Worm (Caenorhabditis elegans) whole organism, L1 larva: ENCODE measurements around the gene cnc-9.

Experiments used
- C16A3.4 ChIP-seq: fragments of 150-350 bp; optimal IDR thresholded peaks from 2 replicates; lab custom pipeline; 2014; ENCODE audit warnings: missing biosample characterization, missing genetic modification characterization
- alr-1 ChIP-seq: fragments of 200-800 bp; sonication (Bioruptor generic); optimal IDR thresholded peaks from 2 replicates; lab custom pipeline; 2018; ENCODE audit warnings: borderline replicate concordance, mild to moderate bottlenecking, missing genetic modification characterization, missing compliant biosample characterization
- blmp-1 ChIP-seq: fragments of 150-350 bp; optimal IDR thresholded peaks from 2 replicates; lab custom pipeline; 2014; ENCODE audit warnings: missing biosample characterization, missing genetic modification characterization
- ceh-63 ChIP-seq: fragments of 200-800 bp; sonication (Bioruptor generic); optimal IDR thresholded peaks from 2 replicates; lab custom pipeline; 2018; ENCODE audit warnings: mild to moderate bottlenecking, missing genetic modification characterization, missing compliant biosample characterization
- ceh-8 ChIP-seq: fragments of 200-800 bp; sonication (Bioruptor generic); optimal IDR thresholded peaks from 2 replicates; lab custom pipeline; 2018; ENCODE audit warnings: mild to moderate bottlenecking, missing genetic modification characterization, moderate library complexity, missing compliant biosample characterization
- ceh-88 ChIP-seq: fragments of 200-800 bp; sonication (Bioruptor generic); IDR thresholded peaks from 2 replicates; pipeline ENCODE4 v1.3.6; 2022; ENCODE audit warnings: missing genetic modification characterization, missing compliant biosample characterization
- dpl-1 ChIP-seq, 3 experiments: fragments of 150-350 bp in 2 of 3; sonication (generic microtip) in 1 of 3; optimal IDR thresholded peaks; 2 replicates each; lab custom pipeline; 2014 to 2017; ENCODE audit warnings: missing biosample characterization in 3 of 3, missing genetic modification characterization in 3 of 3, missing genetic modification reagents in 3 of 3
- efl-3 ChIP-seq: fragments of 200-800 bp; sonication (Bioruptor generic); optimal IDR thresholded peaks from 2 replicates; lab custom pipeline; 2018; ENCODE audit warnings: mild to moderate bottlenecking, missing genetic modification characterization, missing compliant biosample characterization
- egl-13 ChIP-seq: sonication (generic microtip); optimal IDR thresholded peaks from 2 replicates; lab custom pipeline; 2016; ENCODE audit warnings: missing genotype, missing genetic modification reagents, missing genetic modification characterization, missing compliant biosample characterization
- egl-27 ChIP-seq, 2 experiments: fragments of 150-350 bp in 1 of 2; sonication (generic microtip); optimal IDR thresholded peaks; 3 replicates each; lab custom pipeline; 2017 to 2018; ENCODE audit warnings: missing biosample characterization in 2 of 2, missing genetic modification characterization in 2 of 2, missing genetic modification reagents in 2 of 2
- ets-5 ChIP-seq: fragments of 200-800 bp; sonication (Bioruptor generic); IDR thresholded peaks from 2 replicates; pipeline ENCODE4 v1.3.6; 2022; ENCODE audit warnings: missing genetic modification characterization, missing compliant biosample characterization
- fkh-8 ChIP-seq: sonication (generic microtip); optimal IDR thresholded peaks from 2 replicates; lab custom pipeline; 2016; ENCODE audit warnings: mild to moderate bottlenecking, missing genetic modification characterization, missing compliant biosample characterization
- hpl-2 ChIP-seq: fragments of 150-350 bp; optimal IDR thresholded peaks from 2 replicates; lab custom pipeline; 2014; ENCODE audit warnings: missing biosample characterization, missing genetic modification reagents, missing genetic modification characterization
- irx-1 ChIP-seq: sonication (generic microtip); optimal IDR thresholded peaks from 2 replicates; lab custom pipeline; 2016; ENCODE audit warnings: missing genetic modification characterization, missing compliant biosample characterization
- lin-13 ChIP-seq: fragments of 150-350 bp; optimal IDR thresholded peaks from 2 replicates; lab custom pipeline; 2014; ENCODE audit warnings: missing biosample characterization, missing genetic modification reagents, missing genetic modification characterization
- lir-3 ChIP-seq: sonication (generic microtip); optimal IDR thresholded peaks from 2 replicates; lab custom pipeline; 2016; ENCODE audit warnings: mild to moderate bottlenecking, missing genetic modification characterization, moderate library complexity, missing compliant biosample characterization; ENCODE audit not compliant: poor library complexity
- mab-9 ChIP-seq: fragments of 200-800 bp; sonication (Bioruptor generic); IDR thresholded peaks from 2 replicates; pipeline ENCODE4 v1.3.6; 2022; ENCODE audit warnings: missing genetic modification reagents, missing genetic modification characterization, missing compliant biosample characterization
- mdl-1 ChIP-seq, 2 experiments: fragments of 150-350 bp; optimal IDR thresholded peaks; 2 replicates each; lab custom pipeline; 2014 to 2017; ENCODE audit warnings: missing biosample characterization in 2 of 2, missing genetic modification characterization in 2 of 2, inconsistent platforms in 1 of 2
- nhr-12 ChIP-seq: sonication (generic microtip); optimal IDR thresholded peaks from 2 replicates; lab custom pipeline; 2017; ENCODE audit warnings: missing biosample characterization, missing genetic modification characterization
- nhr-20 ChIP-seq: sonication (generic microtip); optimal IDR thresholded peaks from 2 replicates; lab custom pipeline; 2016; ENCODE audit warnings: mild to moderate bottlenecking, missing genetic modification characterization, missing compliant biosample characterization
- nhr-237 ChIP-seq: fragments of 150-350 bp; optimal IDR thresholded peaks from 2 replicates; lab custom pipeline; 2014; ENCODE audit warnings: missing biosample characterization, missing genetic modification characterization
- nhr-84 ChIP-seq: sonication (generic microtip); optimal IDR thresholded peaks from 2 replicates; lab custom pipeline; 2017; ENCODE audit warnings: missing biosample characterization, missing genetic modification characterization
- nhr-85 ChIP-seq: sonication (generic microtip); peaks from one replicate; lab custom pipeline; 2016; ENCODE audit warnings: missing genetic modification characterization, inconsistent platforms, missing compliant biosample characterization
- pag-3 ChIP-seq: sonication (generic microtip); optimal IDR thresholded peaks from 2 replicates; lab custom pipeline; 2017; ENCODE audit warnings: missing genetic modification characterization, mild to moderate bottlenecking, missing compliant biosample characterization, antibody characterized with exemption, borderline replicate concordance; ENCODE audit not compliant: insufficient read depth
- pax-3 ChIP-seq: fragments of 200-800 bp; sonication (Bioruptor generic); optimal IDR thresholded peaks from 2 replicates; lab custom pipeline; 2018; ENCODE audit warnings: mild to moderate bottlenecking, missing genetic modification characterization, moderate library complexity, missing compliant biosample characterization
- pqm-1 ChIP-seq: sonication (generic microtip); optimal IDR thresholded peaks from 3 replicates; lab custom pipeline; 2017; ENCODE audit warnings: missing biosample characterization, missing genetic modification characterization
- skn-1 ChIP-seq: fragments of 150-350 bp; optimal IDR thresholded peaks from 2 replicates; lab custom pipeline; 2014; ENCODE audit warnings: missing biosample characterization, missing genetic modification characterization
- snu-23 ChIP-seq: sonication (generic microtip); optimal IDR thresholded peaks from 2 replicates; lab custom pipeline; 2016; ENCODE audit warnings: missing genetic modification characterization, missing compliant biosample characterization
- sptf-1 ChIP-seq: fragments of 150-350 bp; optimal IDR thresholded peaks from 2 replicates; lab custom pipeline; 2014; ENCODE audit warnings: missing biosample characterization, missing genetic modification characterization
- swsn-7 ChIP-seq: sonication (generic microtip); optimal IDR thresholded peaks from 2 replicates; lab custom pipeline; 2016; ENCODE audit warnings: missing genetic modification characterization, missing compliant biosample characterization
- tbx-2 ChIP-seq: sonication (generic microtip); optimal IDR thresholded peaks from 2 replicates; lab custom pipeline; 2016; ENCODE audit warnings: missing genetic modification characterization, missing compliant biosample characterization
- tlp-1 ChIP-seq: fragments of 150-350 bp; optimal IDR thresholded peaks from 2 replicates; lab custom pipeline; 2014; ENCODE audit warnings: missing biosample characterization, missing genetic modification characterization
- unc-130 ChIP-seq: fragments of 150-350 bp; optimal IDR thresholded peaks from 2 replicates; lab custom pipeline; 2017; ENCODE audit warnings: missing biosample characterization, missing genetic modification characterization, inconsistent platforms
- zip-4 ChIP-seq: fragments of 200-800 bp; sonication (Bioruptor generic); optimal IDR thresholded peaks from 2 replicates; lab custom pipeline; 2018; ENCODE audit warnings: mild to moderate bottlenecking, missing genetic modification characterization, moderate library complexity, missing compliant biosample characterization
- ztf-11 ChIP-seq, 2 experiments: sonication (generic microtip); optimal IDR thresholded peaks; 2 replicates each; lab custom pipeline; 2016 to 2017; ENCODE audit warnings: missing genetic modification characterization in 2 of 2, missing biosample characterization in 1 of 2, missing compliant biosample characterization in 1 of 2

Gene cnc-9

DNA sequence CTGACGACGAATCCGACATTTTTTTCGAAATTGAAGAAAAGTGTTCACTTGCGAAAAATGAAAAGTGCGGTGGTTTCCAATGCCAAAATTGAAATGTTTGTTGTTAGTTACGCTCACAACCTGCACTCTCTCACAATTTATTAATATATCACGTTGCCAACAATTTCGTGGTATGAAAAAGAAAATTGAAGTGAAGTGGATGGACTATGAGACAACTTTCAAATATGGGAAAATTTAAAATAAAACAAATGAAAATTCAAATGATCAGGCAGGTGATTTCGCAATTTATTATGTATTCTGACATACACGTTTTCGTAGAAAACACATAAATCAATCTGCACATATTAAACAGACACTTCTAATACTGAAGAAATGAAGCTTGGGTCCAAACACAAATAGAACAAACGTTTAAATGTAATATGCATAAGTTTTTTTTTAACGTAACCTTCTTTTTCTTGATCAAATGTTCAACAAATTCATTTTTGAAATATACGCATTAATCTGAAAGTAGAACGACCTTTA is 13.9 kb downstream of the cnc-9 start, which contains the start of gene srp-6 (continued):
- TF ChIP-seq sptf-1 (no peak), alr-1 (tag; lab: Kevin White, UChicago) (no peak), tlp-1 (tag; lab: Kevin White, UChicago) (no peak), mab-9 (GFP tag; lab: Robert Waterston, UW) (no peak), ztf-11 (tag; optimal IDR thresholded peaks at IDR 0.05; lab: Kevin White, UChicago) (no peak), irx-1 (tag; lab: Kevin White, UChicago) (no peak), nhr-12 (tag; lab: Kevin White, UChicago) (no peak), unc-130 (no peak), egl-27 (tag; optimal IDR thresholded peaks at IDR 0.05; lab: Kevin White, UChicago) (no peak), lin-13 (GFP tag; lab: Kevin White, UChicago) (no peak), zip-4 (GFP tag; lab: Kevin White, UChicago) (no peak), pqm-1 (tag; lab: Kevin White, UChicago) (no peak), ceh-88 (GFP tag; lab: Robert Waterston, UW) (no peak), skn-1 (tag; lab: Kevin White, UChicago) (no peak), nhr-20 (tag; lab: Kevin White, UChicago) (no peak), pax-3 (tag; lab: Kevin White, UChicago) (no peak), nhr-237 (tag; lab: Kevin White, UChicago) (no peak), ets-5 (GFP tag; lab: Robert Waterston, UW) (no peak), tbx-2 (tag; lab: Kevin White, UChicago) (no peak), mdl-1 (tag; optimal IDR thresholded peaks at IDR 0.05; lab: Kevin White, UChicago) (no peak), snu-23 (no peak), efl-3 (GFP tag; lab: Kevin White, UChicago) (no peak), swsn-7 (tag; lab: Kevin White, UChicago) (no peak), C16A3.4 (tag; lab: Kevin White, UChicago) (no peak)

DNA sequence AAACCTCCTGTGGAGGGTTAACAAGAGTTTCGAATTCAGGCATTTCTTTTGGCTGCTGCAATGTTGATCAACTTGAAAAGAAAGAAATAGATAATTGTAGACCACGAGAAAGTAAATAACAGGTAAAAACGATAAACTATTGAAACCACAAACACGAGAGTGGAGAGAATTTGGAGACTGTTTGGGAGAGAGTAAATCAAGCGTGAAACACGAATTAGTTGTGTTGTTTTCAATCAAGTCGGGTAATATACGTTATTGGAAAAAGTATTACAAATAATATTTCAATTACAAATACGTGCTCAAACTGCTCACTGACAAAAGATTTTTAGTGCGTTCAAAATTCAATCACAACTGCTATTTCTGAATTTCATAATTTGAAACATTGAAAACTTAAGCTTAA is 19.0 kb downstream of the cnc-9 start, which contains the start of gene C03G6.17:
TSS of gene C03G6.17 (minus strand) at position 101 of the 400 bp plus-strand sequence.
- TF ChIP-seq pag-3 (tag; lab: Kevin White, UChicago) (no peak), hpl-2 (GFP tag; lab: Kevin White, UChicago) (no peak), blmp-1 (tag; lab: Kevin White, UChicago) (peak; percentile 22), swsn-7 (tag; lab: Kevin White, UChicago) (no peak), nhr-237 (tag; lab: Kevin White, UChicago) (no peak), ceh-63 (no peak), nhr-85 (peak; percentile 63), nhr-84 (no peak), egl-13 (tag; lab: Kevin White, UChicago) (no peak)
- TF ChIP-seq, all 84 proteins: peak for 2

DNA sequence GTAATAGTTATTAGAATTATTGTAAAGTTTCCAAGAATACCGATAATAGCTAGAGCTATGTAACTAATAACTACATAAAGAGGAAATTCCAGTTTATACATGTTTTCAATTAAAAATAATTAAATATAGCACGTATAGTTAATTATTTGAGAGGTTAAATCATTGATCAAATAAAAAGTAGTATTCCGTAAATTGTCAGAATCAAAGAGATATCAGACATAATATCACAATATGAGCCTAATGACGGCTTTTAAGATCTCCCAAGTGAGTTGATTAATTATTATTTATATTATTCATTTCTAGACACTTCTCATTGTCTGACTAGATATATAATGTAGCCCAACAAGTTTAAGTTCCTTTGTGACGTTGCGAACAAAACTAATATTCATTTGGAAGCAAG is 20.6 kb downstream of the cnc-9 start, which contains the start of gene srsx-24:
TSS of gene srsx-24 (minus strand) at position 101 of the 400 bp plus-strand sequence.
- TF ChIP-seq pax-3 (tag; lab: Kevin White, UChicago) (no peak), ceh-8 (GFP tag; lab: Kevin White, UChicago) (peak; percentile 40)

DNA sequence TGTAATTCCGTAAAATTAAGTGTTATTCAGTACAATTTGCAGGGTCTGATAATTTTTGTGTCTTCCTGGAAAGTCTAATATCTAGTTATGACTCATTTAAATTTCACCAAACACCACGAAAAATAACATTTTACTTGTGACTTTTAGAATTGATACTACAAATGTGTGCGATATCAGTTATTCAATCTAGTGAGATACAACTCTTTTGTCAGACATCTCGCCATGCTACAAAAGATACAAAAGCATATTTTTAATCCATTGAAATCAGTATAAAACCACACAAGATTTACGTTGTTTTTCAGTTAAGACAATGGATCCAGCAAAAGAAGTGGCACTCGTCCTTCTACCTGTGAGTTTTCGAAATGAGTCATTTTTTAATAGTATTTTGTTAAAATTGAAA is 25.9 kb downstream of the cnc-9 start, which contains the start of gene srx-56:
TSS of gene srx-56 (plus strand) at position 301 of the 400 bp plus-strand sequence.
- TF ChIP-seq dpl-1 (GFP tag; optimal IDR thresholded peaks at IDR 0.05; lab: Kevin White, UChicago) (no peak), alr-1 (tag; lab: Kevin White, UChicago) (no peak), fkh-8 (tag; lab: Kevin White, UChicago) (peak; percentile 50), lir-3 (tag; lab: Kevin White, UChicago) (no peak)
- TF ChIP-seq, all 84 proteins: peak for 1
